Worm (Caenorhabditis elegans) whole organism, early embryonic: Measurements from ENCODE around the gene T01G6.1.

Source experiments
- F13C5.2 ChIP-seq: sonication (generic microtip); optimal IDR thresholded peaks from 2 replicates; lab custom pipeline; 2017; ENCODE audit warnings: mild to moderate bottlenecking, missing genetic modification characterization, inconsistent platforms, missing compliant biosample characterization
- ama-1 ChIP-seq: fragments of 150-350 bp; optimal IDR thresholded peaks from 2 replicates; lab custom pipeline; 2014
- ceh-13 ChIP-seq: fragments of 200-800 bp; sonication (Bioruptor generic); optimal IDR thresholded peaks from 2 replicates; lab custom pipeline; 2018; ENCODE audit warnings: mild to moderate bottlenecking, missing genetic modification characterization, missing compliant biosample characterization
- hmbx-1 ChIP-seq: sonication (generic microtip); optimal IDR thresholded peaks from 2 replicates; lab custom pipeline; 2016; ENCODE audit warnings: mild to moderate bottlenecking, missing genetic modification characterization, missing compliant biosample characterization
- tra-4 ChIP-seq: sonication (generic microtip); optimal IDR thresholded peaks from 2 replicates; lab custom pipeline; 2017; ENCODE audit warnings: missing genetic modification characterization, missing compliant biosample characterization

ce11 chrV:457839-458238, 39.7 kb upstream of the T01G6.1 start:
- TF ChIP-seq ceh-13 (no peak), tra-4 (tag; lab: Kevin White, UChicago) (no peak), ama-1 (lab: Kevin White, UChicago) (no peak), F13C5.2 (tag; lab: Kevin White, UChicago) (no peak), hmbx-1 (tag; lab: Kevin White, UChicago) (no peak)
